Fruit fly (Drosophila melanogaster): ENCODE results near the gene CG9692.

The CG9692 gene

dm6 chr3L:16730645-16731044 lies 25.9 kb downstream of the CG9692 start, which contains the start of gene Dbp73D (continued):
- TF ChIP-seq CG10979 (tag; optimal IDR thresholded peaks at IDR 0.05) (no peak), D19A (tag; optimal IDR thresholded peaks at IDR 0.05) (no peak), crp (GFP tag; optimal IDR thresholded peaks at IDR 0.05) (no peak), Drgx (GFP tag; IDR thresholded peaks at IDR 0.05) (no peak), Gsc (GFP tag; IDR thresholded peaks at IDR 0.05) (no peak), nau (GFP tag; optimal IDR thresholded peaks at IDR 0.05) (no peak), pum (GFP tag; optimal IDR thresholded peaks at IDR 0.05) (no peak), bowl (GFP tag; IDR thresholded peaks at IDR 0.05) (no peak), CG17186 (GFP tag; optimal IDR thresholded peaks at IDR 0.05) (peak; percentile 32), Fer2 (tag; optimal IDR thresholded peaks at IDR 0.05) (no peak), ham (GFP tag; IDR thresholded peaks at IDR 0.05) (no peak), Sry-β (GFP tag; optimal IDR thresholded peaks at IDR 0.05) (no peak), hth (optimal IDR thresholded peaks at IDR 0.05) (no peak), ab (GFP tag; optimal IDR thresholded peaks at IDR 0.05) (no peak), cg (GFP tag; optimal IDR thresholded peaks at IDR 0.05) (no peak), Sry-δ (GFP tag; optimal IDR thresholded peaks at IDR 0.05) (no peak), CG11560 (tag; IDR thresholded peaks at IDR 0.05) (no peak), CG10321 (GFP tag; IDR thresholded peaks at IDR 0.05) (no peak), zfh2 (GFP tag; optimal IDR thresholded peaks at IDR 0.05) (no peak), Atf3 (GFP tag; optimal IDR thresholded peaks at IDR 0.05) (no peak), CG15073 (GFP tag; optimal IDR thresholded peaks at IDR 0.05) (no peak), bab2 (GFP tag; optimal IDR thresholded peaks at IDR 0.05) (no peak), Hmx (GFP tag; optimal IDR thresholded peaks at IDR 0.05) (no peak), vnd (GFP tag; IDR thresholded peaks at IDR 0.05; ENCODE audit: partially characterized antibody) (no peak), CG5180 (GFP tag; optimal IDR thresholded peaks at IDR 0.05) (no peak), run (tag; optimal IDR thresholded peaks at IDR 0.05) (no peak), bbx (GFP tag; IDR thresholded peaks at IDR 0.05; ENCODE audit: partially characterized antibody) (peak; percentile 72), CG13296 (GFP tag; optimal IDR thresholded peaks at IDR 0.05) (no peak), CG33557 (GFP tag; optimal IDR thresholded peaks at IDR 0.05) (no peak), CG5953 (GFP tag; IDR thresholded peaks at IDR 0.05) (no peak), CG1832 (GFP tag; optimal IDR thresholded peaks at IDR 0.05) (no peak), salm (tag; optimal IDR thresholded peaks at IDR 0.05) (no peak), CG6654 (GFP tag; optimal IDR thresholded peaks at IDR 0.05) (no peak), emc (GFP tag; optimal IDR thresholded peaks at IDR 0.05) (no peak), CG8924 (tag; optimal IDR thresholded peaks at IDR 0.05) (no peak), C15 (GFP tag; IDR thresholded peaks at IDR 0.05) (no peak), sens-2 (GFP tag; IDR thresholded peaks at IDR 0.05) (no peak), ewg (GFP tag; optimal IDR thresholded peaks at IDR 0.05) (no peak), Nf-YC (tag; optimal IDR thresholded peaks at IDR 0.05) (no peak), br (optimal IDR thresholded peaks at IDR 0.05) (no peak), slou (GFP tag; optimal IDR thresholded peaks at IDR 0.05) (no peak), Gug (GFP tag; IDR thresholded peaks at IDR 0.05) (no peak), al (GFP tag; IDR thresholded peaks at IDR 0.05) (no peak), CG11723 (GFP tag; optimal IDR thresholded peaks at IDR 0.05) (no peak), CG10543 (GFP tag; optimal IDR thresholded peaks at IDR 0.05) (no peak), Doc3 (GFP tag; IDR thresholded peaks at IDR 0.05; ENCODE audit: partially characterized antibody) (peak; percentile 55; the same call in 2 of the 3 replicates), pnt (GFP tag; optimal IDR thresholded peaks at IDR 0.05) (no peak), CG8944 (GFP tag; optimal IDR thresholded peaks at IDR 0.05) (no peak), Poxn (GFP tag; IDR thresholded peaks at IDR 0.05) (no peak), E2f2 (GFP tag; IDR thresholded peaks at IDR 0.05) (peak; percentile 98), MTF-1 (GFP tag; optimal IDR thresholded peaks at IDR 0.05; ENCODE audit: borderline replicate concordance) (no peak), trh (GFP tag; optimal IDR thresholded peaks at IDR 0.05) (no peak), CG6272 (GFP tag; IDR thresholded peaks at IDR 0.05) (no peak)

Data from whole organism, embryonic.